Worm (Caenorhabditis elegans): ENCODE measurements around the gene mccc-1.

mccc-1 gene

ce11 chrIV:9924419-9924818, 40.0 kb downstream of the mccc-1 start:
- TF ChIP-seq ets-4 (tag; optimal IDR thresholded peaks at IDR 0.05) (no peak), ztf-16 (tag; optimal IDR thresholded peaks at IDR 0.05) (no peak), ceh-2 (tag; optimal IDR thresholded peaks at IDR 0.05) (no peak), T23F11.4 (GFP tag; optimal IDR thresholded peaks at IDR 0.05) (no peak), ttx-3 (tag; optimal IDR thresholded peaks at IDR 0.05) (no peak), sdc-2 (tag; optimal IDR thresholded peaks at IDR 0.05) (no peak), sox-2 (GFP tag; IDR thresholded peaks at IDR 0.05) (no peak), hlh-6 (tag; optimal IDR thresholded peaks at IDR 0.05) (no peak), ceh-45 (GFP tag; IDR thresholded peaks at IDR 0.05) (no peak), gmeb-2 (tag; optimal IDR thresholded peaks at IDR 0.05) (no peak), elt-2 (tag; optimal IDR thresholded peaks at IDR 0.05) (no peak), madf-2 (tag; optimal IDR thresholded peaks at IDR 0.05) (no peak), pax-1 (tag; optimal IDR thresholded peaks at IDR 0.05) (no peak), dmd-4 (tag; optimal IDR thresholded peaks at IDR 0.05; ENCODE audit: borderline replicate concordance) (no peak), zip-5 (tag; optimal IDR thresholded peaks at IDR 0.05) (no peak), mec-3 (tag; optimal IDR thresholded peaks at IDR 0.05; ENCODE audit: borderline replicate concordance) (no peak), ceh-31 (tag; optimal IDR thresholded peaks at IDR 0.05) (no peak), unc-55 (GFP tag; optimal IDR thresholded peaks at IDR 0.05) (no peak), hlh-8 (tag; optimal IDR thresholded peaks at IDR 0.05) (no peak)

ce11 chrIV:9928180-9928896, 44.0 kb downstream of the mccc-1 start, which contains the start of gene dur-1:
dur-1 (minus strand) TSS chrIV:9928230.
- TF ChIP-seq K02D7.2 (tag; optimal IDR thresholded peaks at IDR 0.05) (no peak), npax-4 (tag; optimal IDR thresholded peaks at IDR 0.05) (no peak), ceh-18 (tag; optimal IDR thresholded peaks at IDR 0.05) (peak; percentile 53), nfya-1 (tag; optimal IDR thresholded peaks at IDR 0.05) (peak; percentile 4), tbx-7 (tag; optimal IDR thresholded peaks at IDR 0.05) (no peak), unc-55 (GFP tag; optimal IDR thresholded peaks at IDR 0.05) (peak; percentile 41), rnt-1 (tag; optimal IDR thresholded peaks at IDR 0.05) (peak; percentile 8)

ce11 chrIV:9932055-9932454, 47.7 kb downstream of the mccc-1 start, which contains the start of the genes trmt-10A and F25H8.2:
trmt-10A (minus strand) TSS chrIV:9932213.
F25H8.2 (plus strand) TSS chrIV:9932235.
- peak; percentile 74 for TF ChIP-seq unc-42 (tag; optimal IDR thresholded peaks at IDR 0.05)
- no peak for TF ChIP-seq ceh-30 (tag; optimal IDR thresholded peaks at IDR 0.05)
- no peak for TF ChIP-seq tbx-7 (tag; optimal IDR thresholded peaks at IDR 0.05)
- peak; percentile 21 for TF ChIP-seq ceh-14 (tag; optimal IDR thresholded peaks at IDR 0.05)
- TF ChIP-seq unc-86 (tag; optimal IDR thresholded peaks at IDR 0.05) = no peak

ce11 chrIV:9933580-9933979, 49.2 kb downstream of the mccc-1 start, which contains the start of gene spe-29:
spe-29 (plus strand) TSS chrIV:9933880.
- TF ChIP-seq ceh-31 (tag; optimal IDR thresholded peaks at IDR 0.05) = no peak
- no peak for TF ChIP-seq ceh-22 (tag; optimal IDR thresholded peaks at IDR 0.05)
- TF ChIP-seq ttx-3 (tag; optimal IDR thresholded peaks at IDR 0.05) = no peak
- TF ChIP-seq unc-86 (tag; optimal IDR thresholded peaks at IDR 0.05) = no peak
- no peak for TF ChIP-seq dve-1 (tag; optimal IDR thresholded peaks at IDR 0.05)
- no peak for TF ChIP-seq pros-1 (tag; optimal IDR thresholded peaks at IDR 0.05)
- no peak for TF ChIP-seq T23F11.4 (GFP tag; optimal IDR thresholded peaks at IDR 0.05)
- TF ChIP-seq hlh-13 (GFP tag; optimal IDR thresholded peaks at IDR 0.05) = no peak
- no peak for TF ChIP-seq mec-3 (tag; optimal IDR thresholded peaks at IDR 0.05; ENCODE audit: borderline replicate concordance)
- no peak for TF ChIP-seq nhr-232 (tag; optimal IDR thresholded peaks at IDR 0.05)
- TF ChIP-seq hlh-6 (tag; optimal IDR thresholded peaks at IDR 0.05) = no peak
- no peak for TF ChIP-seq odd-2 (tag; optimal IDR thresholded peaks at IDR 0.05)
- TF ChIP-seq pax-1 (tag; optimal IDR thresholded peaks at IDR 0.05) = no peak
- no peak for TF ChIP-seq K09A11.1 (tag; optimal IDR thresholded peaks at IDR 0.05; ENCODE audit: insufficient read depth)
- TF ChIP-seq fax-1 (tag; optimal IDR thresholded peaks at IDR 0.05) = no peak

Data from whole organism, late embryonic.